Worm (Caenorhabditis elegans) whole organism, L4 larva: ENCODE measurements around the gene F53G2.1.

Experiments
- ceh-82 ChIP-seq: sonication (generic microtip); optimal IDR thresholded peaks from 2 replicates; lab custom pipeline; 2017; ENCODE audit warnings: missing biosample characterization, missing genetic modification characterization
- daf-8 ChIP-seq: fragments of 200-800 bp; sonication (Bioruptor generic); IDR thresholded peaks from 2 replicates; pipeline ENCODE4 v1.3.6; 2022; ENCODE audit warnings: missing genetic modification characterization, missing compliant biosample characterization
- lin-39 ChIP-seq: fragments of 150-350 bp; optimal IDR thresholded peaks from 2 replicates; lab custom pipeline; 2014; ENCODE audit warnings: missing biosample characterization, missing genetic modification reagents, missing genetic modification characterization

- no peak for TF ChIP-seq lin-39
- TF ChIP-seq daf-8 (GFP tag; lab: Robert Waterston, UW): no peak
- TF ChIP-seq ceh-82 (tag; lab: Kevin White, UChicago): no peak
These were observed 15.4 kb downstream of the F53G2.1 start for ce11 chrII:2503703-2504430.
